Worm (Caenorhabditis elegans) whole organism, L4 larva: Measurements from ENCODE around the gene F19B10.5.

ENCODE experiments used
- D1046.2 ChIP-seq: fragments of 200-800 bp; sonication (Bioruptor generic); IDR thresholded peaks from 2 replicates; pipeline ENCODE4 v1.3.6; 2022; ENCODE audit warnings: missing genetic modification characterization, missing compliant biosample characterization
- F26F4.8 ChIP-seq: fragments of 200-800 bp; sonication (Bioruptor generic); conservative IDR thresholded peaks from 2 replicates; pipeline ENCODE4 v1.3.6; 2022; ENCODE audit warnings: missing genetic modification characterization, missing compliant biosample characterization
- F44E2.7 ChIP-seq: fragments of 200-800 bp; sonication (Bioruptor generic); IDR thresholded peaks from 2 replicates; pipeline ENCODE4 v2.1.2; 2022; ENCODE audit warnings: missing genetic modification characterization, missing compliant biosample characterization
- F49E8.2 ChIP-seq: sonication (generic microtip); optimal IDR thresholded peaks from 2 replicates; lab custom pipeline; 2016; ENCODE audit warnings: missing compliant biosample characterization, mild to moderate bottlenecking, missing genetic modification characterization, borderline replicate concordance
- Y105C5A.15 ChIP-seq: fragments of 200-800 bp; sonication (Bioruptor generic); IDR thresholded peaks from 2 replicates; pipeline ENCODE4 v1.3.6; 2022; ENCODE audit warnings: missing genetic modification characterization, missing compliant biosample characterization
- Y48G9A.11 ChIP-seq: fragments of 200-800 bp; sonication (Bioruptor generic); IDR thresholded peaks from 2 replicates; pipeline ENCODE4 v1.3.6; 2022; ENCODE audit warnings: missing genetic modification reagents, missing genetic modification characterization, missing compliant biosample characterization
- aly-2 ChIP-seq: sonication (generic microtip); optimal IDR thresholded peaks from 2 replicates; lab custom pipeline; 2018; ENCODE audit warnings: missing biosample characterization, missing genetic modification characterization
- arid-1 ChIP-seq: fragments of 200-800 bp; sonication (Bioruptor generic); conservative IDR thresholded peaks from 2 replicates; pipeline ENCODE4 v1.3.6; 2022; ENCODE audit warnings: missing genetic modification reagents, missing genetic modification characterization, missing compliant biosample characterization
- ceh-32 ChIP-seq: sonication (generic microtip); optimal IDR thresholded peaks from 2 replicates; lab custom pipeline; 2016; ENCODE audit warnings: mild to moderate bottlenecking, missing genetic modification characterization, missing compliant biosample characterization; ENCODE audit not compliant: poor library complexity
- ceh-62 ChIP-seq: sonication (generic microtip); optimal IDR thresholded peaks from 2 replicates; lab custom pipeline; 2017; ENCODE audit warnings: missing biosample characterization, missing genetic modification characterization
- ceh-82 ChIP-seq: sonication (generic microtip); optimal IDR thresholded peaks from 2 replicates; lab custom pipeline; 2017; ENCODE audit warnings: missing biosample characterization, missing genetic modification characterization
- ctbp-1 ChIP-seq: fragments of 200-800 bp; sonication (Bioruptor generic); IDR thresholded peaks from 2 replicates; pipeline ENCODE4 v1.3.6; 2022; ENCODE audit warnings: missing genetic modification reagents, missing genetic modification characterization, missing compliant biosample characterization
- daf-19 ChIP-seq: fragments of 200-800 bp; sonication (Bioruptor generic); conservative IDR thresholded peaks from 2 replicates; pipeline ENCODE4 v1.3.6; 2022; ENCODE audit warnings: missing genetic modification characterization, missing compliant biosample characterization
- dmd-6 ChIP-seq: fragments of 200-800 bp; sonication (Bioruptor generic); IDR thresholded peaks from 2 replicates; pipeline ENCODE4 v1.3.6; 2022; ENCODE audit warnings: missing genetic modification reagents, missing genetic modification characterization, missing compliant biosample characterization
- dmd-9 ChIP-seq: fragments of 200-800 bp; sonication (Bioruptor generic); IDR thresholded peaks from 2 replicates; pipeline ENCODE4 v1.3.6; 2022; ENCODE audit warnings: missing genetic modification reagents, missing genetic modification characterization, missing compliant biosample characterization
- duxl-1 ChIP-seq: sonication (generic microtip); optimal IDR thresholded peaks from 2 replicates; lab custom pipeline; 2016; ENCODE audit warnings: mild to moderate bottlenecking, missing genetic modification characterization, moderate library complexity, missing compliant biosample characterization; ENCODE audit not compliant: poor library complexity
- dve-1 ChIP-seq: sonication (generic microtip); optimal IDR thresholded peaks from 2 replicates; lab custom pipeline; 2017; ENCODE audit warnings: antibody characterized with exemption, mild to moderate bottlenecking, missing genetic modification characterization, missing compliant biosample characterization; ENCODE audit not compliant: insufficient read depth
- hlh-30 ChIP-seq: sonication (generic microtip); optimal IDR thresholded peaks from 2 replicates; lab custom pipeline; 2017; ENCODE audit warnings: antibody characterized with exemption, mild to moderate bottlenecking, missing genetic modification characterization, missing compliant biosample characterization; ENCODE audit not compliant: insufficient read depth
- lin-13 ChIP-seq: fragments of 150-350 bp; optimal IDR thresholded peaks from 2 replicates; lab custom pipeline; 2014; ENCODE audit warnings: missing biosample characterization, missing genetic modification reagents, missing genetic modification characterization
- lir-3 ChIP-seq: sonication (generic microtip); optimal IDR thresholded peaks from 2 replicates; lab custom pipeline; 2016; ENCODE audit warnings: mild to moderate bottlenecking, missing genetic modification characterization, missing compliant biosample characterization
- madf-5 ChIP-seq, 2 experiments: fragments of 200-800 bp; sonication (Bioruptor generic); IDR thresholded peaks; 2 replicates each; pipeline ENCODE4 v1.3.6; 2022; ENCODE audit warnings: missing compliant biosample characterization in 2 of 2, missing genetic modification characterization in 2 of 2
- mdt-29 ChIP-seq: fragments of 200-800 bp; sonication (Bioruptor generic); IDR thresholded peaks from 2 replicates; pipeline ENCODE4 v1.3.6; 2022; ENCODE audit warnings: missing genetic modification reagents, missing genetic modification characterization, missing compliant biosample characterization
- mep-1 ChIP-seq: fragments of 150-350 bp; sonication (generic microtip); optimal IDR thresholded peaks from 3 replicates; lab custom pipeline; 2014; ENCODE audit warnings: missing biosample characterization, missing genetic modification characterization
- mes-2 ChIP-seq: sonication (generic microtip); optimal IDR thresholded peaks from 2 replicates; lab custom pipeline; 2016; ENCODE audit warnings: missing genotype, mild to moderate bottlenecking, missing genetic modification characterization, missing compliant biosample characterization; ENCODE audit not compliant: poor library complexity, severe bottlenecking
- mxl-2 ChIP-seq: fragments of 200-800 bp; sonication (Bioruptor generic); conservative IDR thresholded peaks from 2 replicates; pipeline ENCODE4 v1.3.6; 2022; ENCODE audit warnings: missing genetic modification reagents, missing genetic modification characterization, missing compliant biosample characterization
- nhr-102 ChIP-seq: sonication (generic microtip); optimal IDR thresholded peaks from 2 replicates; lab custom pipeline; 2016; ENCODE audit warnings: mild to moderate bottlenecking, missing genetic modification characterization, moderate library complexity, missing compliant biosample characterization
- nhr-111 ChIP-seq: fragments of 200-800 bp; sonication (Bioruptor generic); optimal IDR thresholded peaks from 2 replicates; lab custom pipeline; 2018; ENCODE audit warnings: mild to moderate bottlenecking, missing genetic modification characterization, missing compliant biosample characterization
- nhr-237 ChIP-seq: sonication (generic microtip); optimal IDR thresholded peaks from 2 replicates; lab custom pipeline; 2017; ENCODE audit warnings: missing biosample characterization, missing genetic modification characterization
- nhr-41 ChIP-seq: fragments of 200-800 bp; sonication (Bioruptor generic); IDR thresholded peaks from 2 replicates; pipeline ENCODE4 v1.3.6; 2022; ENCODE audit warnings: missing genetic modification reagents, missing genetic modification characterization, missing compliant biosample characterization
- nhr-77 ChIP-seq: fragments of 150-350 bp; optimal IDR thresholded peaks from 2 replicates; lab custom pipeline; 2014; ENCODE audit warnings: missing biosample characterization, missing genetic modification characterization
- pha-4 ChIP-seq, 2 experiments: fragments of 150-350 bp in 1 of 2; fragments of 200-800 bp in 1 of 2; sonication (Bioruptor generic) in 1 of 2; IDR thresholded peaks in 1 of 2; optimal IDR thresholded peaks in 1 of 2; 2 replicates each; pipeline versions ENCODE4 v1.3.6 to Lab custom; 2014 to 2022; ENCODE audit warnings: missing genetic modification characterization in 2 of 2, missing genetic modification reagents in 2 of 2, missing biosample characterization in 1 of 2, missing compliant biosample characterization in 1 of 2
- rbr-2 ChIP-seq: sonication (generic microtip); optimal IDR thresholded peaks from 2 replicates; lab custom pipeline; 2016; ENCODE audit warnings: missing genotype, missing genetic modification characterization, missing compliant biosample characterization
- saeg-2 ChIP-seq: fragments of 200-800 bp; sonication (Bioruptor generic); IDR thresholded peaks from 2 replicates; pipeline ENCODE4 v1.3.6; 2022; ENCODE audit warnings: missing genetic modification reagents, missing genetic modification characterization, missing compliant biosample characterization
- set-16 ChIP-seq: fragments of 200-800 bp; sonication (Bioruptor generic); IDR thresholded peaks from 2 replicates; pipeline ENCODE4 v1.3.6; 2022; ENCODE audit warnings: missing genetic modification reagents, missing genetic modification characterization, missing compliant biosample characterization
- unc-130 ChIP-seq: sonication (generic microtip); optimal IDR thresholded peaks from 2 replicates; lab custom pipeline; 2016; ENCODE audit warnings: missing genetic modification reagents, missing genetic modification characterization, missing compliant biosample characterization
- unc-39 ChIP-seq: sonication (generic microtip); optimal IDR thresholded peaks from 2 replicates; lab custom pipeline; 2017; ENCODE audit warnings: missing biosample characterization, missing genetic modification characterization
- unc-62 ChIP-seq, 3 experiments: fragments of 150-350 bp in 1 of 3; sonication (generic microtip); optimal IDR thresholded peaks in 2 of 3; peaks in 1 of 3; 1 replicate in 1 of 3; 2 replicates in 2 of 3; lab custom pipeline; 2014 to 2017; ENCODE audit warnings: missing biosample characterization in 3 of 3, missing genetic modification characterization in 3 of 3, missing genetic modification reagents in 3 of 3, missing genotype in 1 of 3
- vab-7 ChIP-seq: fragments of 200-800 bp; sonication (Bioruptor generic); IDR thresholded peaks from 2 replicates; pipeline ENCODE4 v1.3.6; 2022; ENCODE audit warnings: missing genetic modification reagents, missing genetic modification characterization, missing compliant biosample characterization
- zag-1 ChIP-seq: fragments of 150-350 bp; optimal IDR thresholded peaks from 2 replicates; lab custom pipeline; 2014; ENCODE audit warnings: missing biosample characterization, missing genetic modification characterization
- zip-2 ChIP-seq: fragments of 150-350 bp; optimal IDR thresholded peaks from 2 replicates; lab custom pipeline; 2014; ENCODE audit warnings: missing biosample characterization, missing genetic modification characterization
- ztf-11 ChIP-seq: fragments of 150-350 bp; optimal IDR thresholded peaks from 2 replicates; lab custom pipeline; 2014; ENCODE audit warnings: missing biosample characterization, missing genetic modification characterization

Gene F19B10.5

ce11 chrII:3655378-3655777 is at the start of gene F19B10.5:
Gene F19B10.5 (plus strand): TSS chrII:3655678.
- TF ChIP-seq D1046.2 (GFP tag; lab: Robert Waterston, UW) (no peak), F26F4.8 (GFP tag; lab: Robert Waterston, UW) (no peak), lir-3 (tag; lab: Kevin White, UChicago) (no peak), lin-13 (GFP tag; lab: Kevin White, UChicago) (no peak), vab-7 (GFP tag; lab: Robert Waterston, UW) (no peak), daf-19 (GFP tag; lab: Robert Waterston, UW) (no peak), Y105C5A.15 (GFP tag; lab: Robert Waterston, UW) (no peak), mxl-2 (no peak), set-16 (GFP tag; lab: Robert Waterston, UW) (no peak)

ce11 chrII:3609764-3610163 is 45.7 kb upstream of the F19B10.5 start, which contains the start of gene Y49F6A.5:
Gene Y49F6A.5 (minus strand): TSS chrII:3609864.
- TF ChIP-seq hlh-30 (tag; lab: Kevin White, UChicago) (no peak), dmd-6 (GFP tag; lab: Robert Waterston, UW) (no peak), dve-1 (tag; lab: Kevin White, UChicago) (no peak), mxl-2 (no peak), mdt-29 (GFP tag; lab: Robert Waterston, UW) (no peak), dmd-9 (GFP tag; lab: Robert Waterston, UW) (no peak), aly-2 (tag; lab: Kevin White, UChicago) (no peak), duxl-1 (no peak), F44E2.7 (GFP tag; lab: Robert Waterston, UW) (no peak), ztf-11 (no peak), rbr-2 (no peak), ceh-82 (tag; lab: Kevin White, UChicago) (no peak), unc-62 (GFP tag; optimal IDR thresholded peaks at IDR 0.05 in 1 of 2; lab: Kevin White, UChicago) (no peak), unc-62 (tag; optimal IDR thresholded peaks at IDR 0.05; lab: Kevin White, UChicago) (no peak), zip-2 (no peak), madf-5 (GFP tag; IDR thresholded peaks at IDR 0.05; lab: Robert Waterston, UW) (no peak), unc-39 (tag; lab: Kevin White, UChicago) (no peak), Y48G9A.11 (no peak)

- no peak for TF ChIP-seq zag-1 (tag; lab: Kevin White, UChicago)
- TF ChIP-seq mes-2 = peak; percentile 1
- TF ChIP-seq ctbp-1 (GFP tag; lab: Robert Waterston, UW) = no peak
- TF ChIP-seq rbr-2 = no peak
- peak; percentile 86 for TF ChIP-seq duxl-1
- no peak for TF ChIP-seq ceh-62 (tag; lab: Kevin White, UChicago)
- no peak for TF ChIP-seq nhr-41 (GFP tag; lab: Robert Waterston, UW)
- TF ChIP-seq unc-62 (GFP tag; optimal IDR thresholded peaks at IDR 0.05 in 1 of 2; lab: Kevin White, UChicago) = peak in 1 of 2 experiments; percentile 5
- TF ChIP-seq unc-62 (tag; optimal IDR thresholded peaks at IDR 0.05; lab: Kevin White, UChicago) = no peak
Observed at ce11 chrII:3616615-3617014, 38.9 kb upstream of the F19B10.5 start.

- TF ChIP-seq vab-7 (GFP tag; lab: Robert Waterston, UW) = no peak
- no peak for TF ChIP-seq unc-130 (GFP tag; lab: Kevin White, UChicago)
- no peak for TF ChIP-seq pha-4 (GFP tag; IDR thresholded peaks at IDR 0.05; lab: Robert Waterston, UW)
- no peak for TF ChIP-seq pha-4 (tag; optimal IDR thresholded peaks at IDR 0.05; lab: Kevin White, UChicago)
- TF ChIP-seq F49E8.2 (tag; lab: Kevin White, UChicago) = no peak
- TF ChIP-seq nhr-77 (tag; lab: Kevin White, UChicago) = no peak
- TF ChIP-seq arid-1 (GFP tag; lab: Robert Waterston, UW) = no peak
- TF ChIP-seq nhr-111 = no peak
- TF ChIP-seq nhr-237 (tag; lab: Kevin White, UChicago) = no peak
- no peak for TF ChIP-seq nhr-102 (tag; lab: Kevin White, UChicago)
- no peak for TF ChIP-seq mep-1 (tag; lab: Kevin White, UChicago)
- TF ChIP-seq saeg-2 (GFP tag; lab: Robert Waterston, UW) = no peak
- no peak for TF ChIP-seq ceh-32
Observed at ce11 chrII:3617512-3617911, 38.0 kb upstream of the F19B10.5 start, which contains the start of gene F40E12.1. Gene F40E12.1 (plus strand): TSS chrII:3617812.
